Worm (Caenorhabditis elegans) whole organism, L1 larva: Measurements from ENCODE around the gene srxa-6.
A peak's percentile ranks its signal among the peaks of the same experiment; 100 is the strongest.

ENCODE experiments used
- C16A3.4 ChIP-seq: fragments of 150-350 bp; optimal IDR thresholded peaks from 2 replicates; lab custom pipeline; 2014; ENCODE audit warnings: missing biosample characterization, missing genetic modification characterization
- C34B4.2 ChIP-seq: sonication (generic microtip); optimal IDR thresholded peaks from 2 replicates; lab custom pipeline; 2017; ENCODE audit warnings: mild to moderate bottlenecking, missing genetic modification characterization, missing compliant biosample characterization
- Y116A8C.19 ChIP-seq: sonication (generic microtip); optimal IDR thresholded peaks from 2 replicates; lab custom pipeline; 2016; ENCODE audit warnings: missing compliant biosample characterization, missing genetic modification characterization, borderline replicate concordance
- aha-1 ChIP-seq: fragments of 150-350 bp; optimal IDR thresholded peaks from 2 replicates; lab custom pipeline; 2014; ENCODE audit warnings: missing biosample characterization, missing genetic modification characterization
- alr-1 ChIP-seq: fragments of 200-800 bp; sonication (Bioruptor generic); optimal IDR thresholded peaks from 2 replicates; lab custom pipeline; 2018; ENCODE audit warnings: borderline replicate concordance, mild to moderate bottlenecking, missing genetic modification characterization, missing compliant biosample characterization
- aly-2 ChIP-seq: fragments of 150-350 bp; optimal IDR thresholded peaks from 2 replicates; lab custom pipeline; 2014; ENCODE audit warnings: missing biosample characterization, missing genetic modification characterization
- ceh-63 ChIP-seq: fragments of 200-800 bp; sonication (Bioruptor generic); optimal IDR thresholded peaks from 2 replicates; lab custom pipeline; 2018; ENCODE audit warnings: mild to moderate bottlenecking, missing genetic modification characterization, missing compliant biosample characterization
- ceh-8 ChIP-seq: fragments of 200-800 bp; sonication (Bioruptor generic); optimal IDR thresholded peaks from 2 replicates; lab custom pipeline; 2018; ENCODE audit warnings: mild to moderate bottlenecking, missing genetic modification characterization, moderate library complexity, missing compliant biosample characterization
- ceh-88 ChIP-seq: fragments of 200-800 bp; sonication (Bioruptor generic); IDR thresholded peaks from 2 replicates; pipeline ENCODE4 v1.3.6; 2022; ENCODE audit warnings: missing genetic modification characterization, missing compliant biosample characterization
- dsc-1 ChIP-seq: sonication (generic microtip); optimal IDR thresholded peaks from 2 replicates; lab custom pipeline; 2016; ENCODE audit warnings: mild to moderate bottlenecking, missing genetic modification characterization, missing compliant biosample characterization
- efl-1 ChIP-seq, 4 experiments: fragments of 150-350 bp; optimal IDR thresholded peaks in 3 of 4; peaks in 1 of 4; 1 replicate in 1 of 4; 2 replicates in 3 of 4; lab custom pipeline; 2014; ENCODE audit warnings: missing biosample characterization in 2 of 4, missing genetic modification characterization in 2 of 4, missing genetic modification reagents in 2 of 4
- efl-3 ChIP-seq: fragments of 200-800 bp; sonication (Bioruptor generic); optimal IDR thresholded peaks from 2 replicates; lab custom pipeline; 2018; ENCODE audit warnings: mild to moderate bottlenecking, missing genetic modification characterization, missing compliant biosample characterization
- egl-13 ChIP-seq: sonication (generic microtip); optimal IDR thresholded peaks from 2 replicates; lab custom pipeline; 2016; ENCODE audit warnings: missing genotype, missing genetic modification reagents, missing genetic modification characterization, missing compliant biosample characterization
- elt-2 ChIP-seq: sonication (generic microtip); optimal IDR thresholded peaks from 2 replicates; lab custom pipeline; 2016; ENCODE audit warnings: missing genetic modification characterization, mild to moderate bottlenecking, inconsistent platforms, missing compliant biosample characterization, missing genetic modification reagents
- fkh-4 ChIP-seq: sonication (generic microtip); optimal IDR thresholded peaks from 2 replicates; lab custom pipeline; 2016; ENCODE audit warnings: missing compliant biosample characterization, missing genetic modification characterization, borderline replicate concordance
- fos-1 ChIP-seq: fragments of 150-350 bp; optimal IDR thresholded peaks from 2 replicates; lab custom pipeline; 2014; ENCODE audit warnings: missing biosample characterization, missing genetic modification characterization
- grh-1 ChIP-seq: fragments of 200-800 bp; sonication (Bioruptor generic); IDR thresholded peaks from 2 replicates; pipeline ENCODE4 v1.3.6; 2022; ENCODE audit warnings: missing genetic modification reagents, missing genetic modification characterization, missing compliant biosample characterization
- hlh-17 ChIP-seq: fragments of 200-800 bp; sonication (Bioruptor generic); optimal IDR thresholded peaks from 2 replicates; lab custom pipeline; 2018; ENCODE audit warnings: missing genetic modification characterization, mild to moderate bottlenecking, missing compliant biosample characterization, moderate library complexity, borderline replicate concordance
- hpl-2 ChIP-seq: fragments of 150-350 bp; optimal IDR thresholded peaks from 2 replicates; lab custom pipeline; 2014; ENCODE audit warnings: missing biosample characterization, missing genetic modification reagents, missing genetic modification characterization
- isw-1 ChIP-seq: fragments of 200-800 bp; sonication (Bioruptor generic); IDR thresholded peaks from 2 replicates; pipeline ENCODE4 v1.3.6; 2022; ENCODE audit warnings: missing genetic modification characterization, missing compliant biosample characterization
- jun-1 ChIP-seq: fragments of 150-350 bp; optimal IDR thresholded peaks from 2 replicates; lab custom pipeline; 2014; ENCODE audit warnings: missing biosample characterization, missing genetic modification reagents, missing genetic modification characterization
- lin-13 ChIP-seq: fragments of 150-350 bp; optimal IDR thresholded peaks from 2 replicates; lab custom pipeline; 2014; ENCODE audit warnings: missing biosample characterization, missing genetic modification reagents, missing genetic modification characterization
- lin-14 ChIP-seq: fragments of 200-800 bp; sonication (Bioruptor generic); optimal IDR thresholded peaks from 2 replicates; lab custom pipeline; 2018; ENCODE audit warnings: mild to moderate bottlenecking, missing genetic modification characterization, moderate library complexity, missing compliant biosample characterization
- lin-39 ChIP-seq: fragments of 150-350 bp; optimal IDR thresholded peaks from 2 replicates; lab custom pipeline; 2014; ENCODE audit warnings: missing biosample characterization, missing genetic modification reagents, missing genetic modification characterization
- mab-9 ChIP-seq: fragments of 200-800 bp; sonication (Bioruptor generic); IDR thresholded peaks from 2 replicates; pipeline ENCODE4 v1.3.6; 2022; ENCODE audit warnings: missing genetic modification reagents, missing genetic modification characterization, missing compliant biosample characterization
- mef-2 ChIP-seq: fragments of 150-350 bp; optimal IDR thresholded peaks from 2 replicates; lab custom pipeline; 2014; ENCODE audit warnings: missing biosample characterization, missing genetic modification characterization
- nhr-11 ChIP-seq: fragments of 150-350 bp; optimal IDR thresholded peaks from 2 replicates; lab custom pipeline; 2014; ENCODE audit warnings: missing biosample characterization, missing genetic modification characterization
- nhr-12 ChIP-seq: sonication (generic microtip); optimal IDR thresholded peaks from 2 replicates; lab custom pipeline; 2017; ENCODE audit warnings: missing biosample characterization, missing genetic modification characterization
- nhr-19 ChIP-seq: fragments of 200-800 bp; sonication (Bioruptor generic); conservative IDR thresholded peaks from 2 replicates; pipeline ENCODE4 v1.3.6; 2022; ENCODE audit warnings: missing genetic modification characterization, missing compliant biosample characterization
- nhr-28 ChIP-seq: fragments of 150-350 bp; optimal IDR thresholded peaks from 2 replicates; lab custom pipeline; 2014; ENCODE audit warnings: missing biosample characterization, missing genetic modification characterization
- nhr-71 ChIP-seq: sonication (generic microtip); optimal IDR thresholded peaks from 2 replicates; lab custom pipeline; 2016; ENCODE audit warnings: mild to moderate bottlenecking, missing genetic modification characterization, moderate library complexity, missing compliant biosample characterization
- nhr-77 ChIP-seq: fragments of 150-350 bp; optimal IDR thresholded peaks from 2 replicates; lab custom pipeline; 2014; ENCODE audit warnings: missing biosample characterization, missing genetic modification characterization
- nhr-84 ChIP-seq: sonication (generic microtip); optimal IDR thresholded peaks from 2 replicates; lab custom pipeline; 2017; ENCODE audit warnings: missing biosample characterization, missing genetic modification characterization
- nhr-90 ChIP-seq: sonication (generic microtip); optimal IDR thresholded peaks from 2 replicates; lab custom pipeline; 2016; ENCODE audit warnings: mild to moderate bottlenecking, missing genetic modification characterization, missing compliant biosample characterization; ENCODE audit not compliant: poor library complexity
- pag-3 ChIP-seq: sonication (generic microtip); optimal IDR thresholded peaks from 2 replicates; lab custom pipeline; 2017; ENCODE audit warnings: missing genetic modification characterization, mild to moderate bottlenecking, missing compliant biosample characterization, antibody characterized with exemption, borderline replicate concordance; ENCODE audit not compliant: insufficient read depth
- pax-3 ChIP-seq: fragments of 200-800 bp; sonication (Bioruptor generic); optimal IDR thresholded peaks from 2 replicates; lab custom pipeline; 2018; ENCODE audit warnings: mild to moderate bottlenecking, missing genetic modification characterization, moderate library complexity, missing compliant biosample characterization
- pqm-1 ChIP-seq: sonication (generic microtip); optimal IDR thresholded peaks from 3 replicates; lab custom pipeline; 2017; ENCODE audit warnings: missing biosample characterization, missing genetic modification characterization
- snpc-4 ChIP-seq: fragments of 150-350 bp; optimal IDR thresholded peaks from 2 replicates; lab custom pipeline; 2014; ENCODE audit warnings: missing biosample characterization, missing genetic modification characterization
- snu-23 ChIP-seq: sonication (generic microtip); optimal IDR thresholded peaks from 2 replicates; lab custom pipeline; 2016; ENCODE audit warnings: missing genetic modification characterization, missing compliant biosample characterization
- sox-4 ChIP-seq: sonication (generic microtip); optimal IDR thresholded peaks from 2 replicates; lab custom pipeline; 2016; ENCODE audit warnings: missing genetic modification characterization, missing compliant biosample characterization
- sptf-1 ChIP-seq: fragments of 150-350 bp; optimal IDR thresholded peaks from 2 replicates; lab custom pipeline; 2014; ENCODE audit warnings: missing biosample characterization, missing genetic modification characterization
- sup-37 ChIP-seq: fragments of 200-800 bp; sonication (Bioruptor generic); optimal IDR thresholded peaks from 2 replicates; lab custom pipeline; 2018; ENCODE audit warnings: mild to moderate bottlenecking, missing genetic modification characterization, missing compliant biosample characterization
- tbx-2 ChIP-seq: sonication (generic microtip); optimal IDR thresholded peaks from 2 replicates; lab custom pipeline; 2016; ENCODE audit warnings: missing genetic modification characterization, missing compliant biosample characterization
- tlp-1 ChIP-seq: fragments of 150-350 bp; optimal IDR thresholded peaks from 2 replicates; lab custom pipeline; 2014; ENCODE audit warnings: missing biosample characterization, missing genetic modification characterization
- unc-130 ChIP-seq: fragments of 150-350 bp; optimal IDR thresholded peaks from 2 replicates; lab custom pipeline; 2017; ENCODE audit warnings: missing biosample characterization, missing genetic modification characterization, inconsistent platforms
- unc-62 ChIP-seq: fragments of 150-350 bp; optimal IDR thresholded peaks from 2 replicates; lab custom pipeline; 2014; ENCODE audit warnings: missing biosample characterization, missing genetic modification reagents, missing genetic modification characterization
- unc-98 ChIP-seq: fragments of 200-800 bp; sonication (Bioruptor generic); IDR thresholded peaks from 2 replicates; pipeline ENCODE4 v1.3.6; 2022; ENCODE audit warnings: missing genetic modification characterization, missing compliant biosample characterization
- xbp-1 ChIP-seq: sonication (generic microtip); optimal IDR thresholded peaks from 2 replicates; lab custom pipeline; 2016; ENCODE audit warnings: missing genetic modification characterization, missing compliant biosample characterization
- zag-1 ChIP-seq: fragments of 150-350 bp; optimal IDR thresholded peaks from 2 replicates; lab custom pipeline; 2014; ENCODE audit warnings: missing biosample characterization, missing genetic modification characterization
- zip-4 ChIP-seq: fragments of 200-800 bp; sonication (Bioruptor generic); optimal IDR thresholded peaks from 2 replicates; lab custom pipeline; 2018; ENCODE audit warnings: mild to moderate bottlenecking, missing genetic modification characterization, moderate library complexity, missing compliant biosample characterization
- ztf-11 ChIP-seq, 2 experiments: sonication (generic microtip); optimal IDR thresholded peaks; 2 replicates each; lab custom pipeline; 2016 to 2017; ENCODE audit warnings: missing genetic modification characterization in 2 of 2, missing biosample characterization in 1 of 2, missing compliant biosample characterization in 1 of 2
- ztf-4 ChIP-seq: fragments of 150-350 bp; optimal IDR thresholded peaks from 2 replicates; lab custom pipeline; 2014; ENCODE audit warnings: missing biosample characterization, missing genetic modification characterization

The srxa-6 gene

ce11 chrV:20778257-20778697 is 43.5 kb downstream of the srxa-6 start (continued):
- TF ChIP-seq pax-3 (peak; percentile 98), unc-62 (GFP tag; lab: Kevin White, UChicago) (no peak), pag-3 (no peak), ceh-88 (GFP tag; lab: Robert Waterston, UW) (peak; percentile 95), jun-1 (tag; lab: Kevin White, UChicago) (peak; percentile 96), fos-1 (tag; lab: Kevin White, UChicago) (peak; percentile 95), unc-130 (tag; lab: Kevin White, UChicago) (peak; percentile 98), sptf-1 (tag; lab: Kevin White, UChicago) (no peak), C16A3.4 (peak; percentile 97), hlh-17 (GFP tag; lab: Kevin White, UChicago) (no peak), pqm-1 (tag; lab: Kevin White, UChicago) (peak; percentile 90), mef-2 (tag; lab: Kevin White, UChicago) (peak; percentile 94), snpc-4 (peak; percentile 73), alr-1 (tag; lab: Kevin White, UChicago) (no peak), nhr-12 (no peak), egl-13 (tag; lab: Kevin White, UChicago) (peak; percentile 98), Y116A8C.19 (peak; percentile 41), C34B4.2 (tag; lab: Kevin White, UChicago) (peak; percentile 58), tlp-1 (tag; lab: Kevin White, UChicago) (no peak), zip-4 (GFP tag; lab: Kevin White, UChicago) (peak; percentile 91), sox-4 (tag; lab: Kevin White, UChicago) (peak; percentile 94), xbp-1 (tag; lab: Kevin White, UChicago) (peak; percentile 99), lin-39 (peak; percentile 91), nhr-11 (tag; lab: Kevin White, UChicago) (peak; percentile 93), nhr-19 (peak; percentile 100), dsc-1 (tag; lab: Kevin White, UChicago) (peak; percentile 99), nhr-90 (tag; lab: Kevin White, UChicago) (peak; percentile 97), nhr-84 (tag; lab: Kevin White, UChicago) (no peak), fkh-4 (tag; lab: Kevin White, UChicago) (peak; percentile 83), mab-9 (peak; percentile 95), nhr-77 (peak; percentile 97), ceh-8 (GFP tag; lab: Kevin White, UChicago) (peak; percentile 96), ceh-63 (peak; percentile 59), hpl-2 (GFP tag; lab: Kevin White, UChicago) (peak; percentile 92), grh-1 (GFP tag; lab: Robert Waterston, UW) (peak; percentile 93), nhr-71 (tag; lab: Kevin White, UChicago) (peak; percentile 100), unc-98 (peak; percentile 64; the same call in 1 of the 2 replicates), efl-1 (optimal IDR thresholded peaks at IDR 0.05; lab: Kevin White, UChicago) (peak; percentile 88 to 96), efl-1 (GFP tag; optimal IDR thresholded peaks at IDR 0.05 in 1 of 2; lab: Kevin White, UChicago) (peak; percentile 61 to 96), zag-1 (tag; lab: Kevin White, UChicago) (peak; percentile 78), efl-3 (peak; percentile 58), aha-1 (tag; lab: Kevin White, UChicago) (peak; percentile 77), ztf-4 (tag; lab: Kevin White, UChicago) (peak; percentile 97), isw-1 (peak; percentile 93), sup-37 (GFP tag; lab: Kevin White, UChicago) (peak; percentile 95), ztf-11 (tag; optimal IDR thresholded peaks at IDR 0.05; lab: Kevin White, UChicago) (peak in 1 of 2 experiments; percentile 95), tbx-2 (tag; lab: Kevin White, UChicago) (peak; percentile 99), lin-14 (peak; percentile 100), aly-2 (tag; lab: Kevin White, UChicago) (peak; percentile 67), snu-23 (peak; percentile 100), lin-13 (GFP tag; lab: Kevin White, UChicago) (peak; percentile 95), nhr-28 (tag; lab: Kevin White, UChicago) (no peak), elt-2 (peak; percentile 85)
